Fruit fly (Drosophila melanogaster) whole organism, embryonic: ENCODE data around the gene nompC.

Experiments
- CG12391 ChIP-seq: fragments of 200-800 bp; sonication (Bioruptor generic); optimal IDR thresholded peaks from 3 replicates; lab custom pipeline; 2018; ENCODE audit warnings: missing biosample characterization, mild to moderate bottlenecking, missing genetic modification characterization, moderate library complexity
- CG2875 ChIP-seq: fragments of 200-800 bp; sonication (Bioruptor generic); optimal IDR thresholded peaks from 2 replicates; lab custom pipeline; 2017; ENCODE audit warnings: missing biosample characterization, mild to moderate bottlenecking, missing genetic modification characterization, missing genetic modification reagents
- CG4404 ChIP-seq: fragments of 200-800 bp; sonication (Bioruptor generic); IDR thresholded peaks from 2 replicates; pipeline ENCODE4 v1.3.6; 2022; ENCODE audit warnings: missing biosample characterization, missing genetic modification characterization
- CG9215 ChIP-seq: fragments of 200-800 bp; sonication (Bioruptor generic); IDR thresholded peaks from 2 replicates; pipeline ENCODE4 v1.3.6; 2022; ENCODE audit warnings: missing biosample characterization, missing genetic modification characterization
- ara ChIP-seq: fragments of 200-800 bp; sonication (Bioruptor generic); IDR thresholded peaks from 2 replicates; pipeline ENCODE4 v1.3.6; 2022; ENCODE audit warnings: missing biosample characterization, missing genetic modification characterization
- br ChIP-seq: fragments of >200 bp; optimal IDR thresholded peaks from 2 replicates; lab custom pipeline; 2017
- fru ChIP-seq: fragments of >200 bp; optimal IDR thresholded peaks from 2 replicates; lab custom pipeline; 2017
- sob ChIP-seq: fragments of 200-800 bp; sonication (Bioruptor generic); IDR thresholded peaks from 2 replicates; pipeline ENCODE4 v1.3.6; 2022; ENCODE audit warnings: missing biosample characterization, missing genetic modification characterization

- TF ChIP-seq CG4404 (no peak), CG12391 (no peak), fru (lab: Kevin White, UChicago) (no peak), CG2875 (no peak), br (lab: Kevin White, UChicago) (no peak), CG9215 (GFP tag; lab: Robert Waterston, UW) (no peak), ara (GFP tag; lab: Robert Waterston, UW) (no peak), sob (GFP tag; lab: Robert Waterston, UW) (no peak)
Measured at dm6 chr2L:5341015-5341608, 4.9 kb upstream of the nompC start.
